Worm (Caenorhabditis elegans) whole organism, L4/young adult: ENCODE measurements around the gene F56A11.4.
A peak's percentile ranks its signal among the peaks of the same experiment; 100 is the strongest.

Experiments used
- W03F9.2 ChIP-seq: fragments of 150-350 bp; optimal IDR thresholded peaks from 2 replicates; lab custom pipeline; 2014; ENCODE audit warnings: missing biosample characterization, missing genetic modification characterization
- dao-5 ChIP-seq: sonication (generic microtip); optimal IDR thresholded peaks from 2 replicates; lab custom pipeline; 2016; ENCODE audit warnings: missing genotype, missing genetic modification characterization, moderate library complexity, missing compliant biosample characterization
- him-1 ChIP-seq: sonication (generic microtip); optimal IDR thresholded peaks from 2 replicates; lab custom pipeline; 2016; ENCODE audit warnings: missing genotype, missing genetic modification reagents, missing genetic modification characterization, missing compliant biosample characterization

F56A11.4 gene

ce11 chrIV:548000-548399 lies at the start of gene F56A11.4:
Gene F56A11.4 (plus strand): TSS chrIV:548300.
- TF ChIP-seq him-1 (no peak), W03F9.2 (no peak), dao-5 (no peak)

- TF ChIP-seq him-1 (no peak), W03F9.2 (no peak), dao-5 (no peak)
Observed at ce11 chrIV:504495-504894, 43.6 kb upstream of the F56A11.4 start.

ce11 chrIV:506384-506783 lies 41.7 kb upstream of the F56A11.4 start, which contains the start of gene W03G1.5:
Gene W03G1.5 (minus strand): TSS chrIV:506484.
- TF ChIP-seq him-1 (no peak), W03F9.2 (no peak), dao-5 (no peak)

- TF ChIP-seq W03F9.2 (peak; percentile 27), him-1 (no peak)
Observed at ce11 chrIV:519409-519808, 28.7 kb upstream of the F56A11.4 start, which contains the start of gene pig-1. Gene pig-1 (minus strand): TSS chrIV:519457.

ce11 chrIV:522566-522965 lies 25.5 kb upstream of the F56A11.4 start:
- no peak for TF ChIP-seq W03F9.2
- no peak for TF ChIP-seq dao-5
- TF ChIP-seq him-1, result no peak

ce11 chrIV:523595-523994 lies 24.5 kb upstream of the F56A11.4 start, which contains the start of gene asm-3:
Gene asm-3 (minus strand): TSS chrIV:523809.
- TF ChIP-seq W03F9.2 (no peak), dao-5 (no peak), him-1 (no peak)

ce11 chrIV:524352-524751 lies 23.7 kb upstream of the F56A11.4 start, which contains the start of gene W03G1.2:
Gene W03G1.2 (plus strand): TSS chrIV:524652.
- no peak for TF ChIP-seq W03F9.2
- TF ChIP-seq him-1, result no peak
- no peak for TF ChIP-seq dao-5

ce11 chrIV:531835-532234 lies 16.3 kb upstream of the F56A11.4 start, which contains the start of gene glt-7:
Gene glt-7 (plus strand): TSS chrIV:532135.
- no peak for TF ChIP-seq dao-5
- no peak for TF ChIP-seq W03F9.2
- TF ChIP-seq him-1, result no peak

- no peak for TF ChIP-seq dao-5
Observed at ce11 chrIV:545852-546251, 2.2 kb upstream of the F56A11.4 start.

- no peak for TF ChIP-seq dao-5
- TF ChIP-seq him-1, result no peak
- no peak for TF ChIP-seq W03F9.2
Observed at ce11 chrIV:551923-552322, 3.8 kb downstream of the F56A11.4 start.

ce11 chrIV:554005-554404 lies 5.9 kb downstream of the F56A11.4 start:
- no peak for TF ChIP-seq W03F9.2

- TF ChIP-seq him-1, result no peak
Observed at ce11 chrIV:558735-559284, 10.7 kb downstream of the F56A11.4 start, which contains the start of gene efn-4. Gene efn-4 (plus strand): TSS chrIV:559234.

- no peak for TF ChIP-seq dao-5
- TF ChIP-seq him-1, result no peak
- no peak for TF ChIP-seq W03F9.2
Observed at ce11 chrIV:560314-560713, 12.2 kb downstream of the F56A11.4 start.

ce11 chrIV:560780-561179 lies 12.7 kb downstream of the F56A11.4 start:
- no peak for TF ChIP-seq him-1
- no peak for TF ChIP-seq W03F9.2
- TF ChIP-seq dao-5, result no peak

ce11 chrIV:563417-563816 lies 15.3 kb downstream of the F56A11.4 start:
- TF ChIP-seq W03F9.2 (no peak), him-1 (no peak), dao-5 (no peak)

- TF ChIP-seq dao-5, result no peak
- TF ChIP-seq W03F9.2, result no peak
- no peak for TF ChIP-seq him-1
Observed at ce11 chrIV:564000-564399, 15.9 kb downstream of the F56A11.4 start.

- no peak for TF ChIP-seq dao-5
Observed at ce11 chrIV:570799-571300, 22.8 kb downstream of the F56A11.4 start, which contains the start of gene F56A11.5. Gene F56A11.5 (minus strand): TSS chrIV:570849.
